Worm (Caenorhabditis elegans) whole organism, late embryonic: ENCODE results near the gene F47B10.8.

Source experiments
- ama-1 ChIP-seq: fragments of 150-350 bp; optimal IDR thresholded peaks from 2 replicates; lab custom pipeline; 2014
- ceh-22 ChIP-seq: sonication (generic microtip); optimal IDR thresholded peaks from 2 replicates; lab custom pipeline; 2017; ENCODE audit warnings: missing biosample characterization, missing genetic modification characterization
- dmd-4 ChIP-seq: sonication (generic microtip); optimal IDR thresholded peaks from 2 replicates; lab custom pipeline; 2016; ENCODE audit warnings: borderline replicate concordance, missing genetic modification characterization, missing compliant biosample characterization
- ets-4 ChIP-seq: sonication (generic microtip); optimal IDR thresholded peaks from 2 replicates; lab custom pipeline; 2016; ENCODE audit warnings: missing genetic modification characterization, missing compliant biosample characterization
- hlh-15 ChIP-seq: sonication (generic microtip); optimal IDR thresholded peaks from 2 replicates; lab custom pipeline; 2016; ENCODE audit warnings: missing genetic modification characterization, missing compliant biosample characterization
- hlh-8 ChIP-seq: sonication (generic microtip); optimal IDR thresholded peaks from 2 replicates; lab custom pipeline; 2016; ENCODE audit warnings: missing genotype, missing genetic modification characterization, missing compliant biosample characterization
- madf-2 ChIP-seq: sonication (generic microtip); optimal IDR thresholded peaks from 2 replicates; lab custom pipeline; 2017; ENCODE audit warnings: missing genetic modification characterization, missing compliant biosample characterization
- nfya-1 ChIP-seq: sonication (generic microtip); optimal IDR thresholded peaks from 2 replicates; lab custom pipeline; 2017; ENCODE audit warnings: missing genetic modification characterization, mild to moderate bottlenecking, missing compliant biosample characterization, antibody characterized with exemption, moderate library complexity
- pros-1 ChIP-seq: fragments of 150-350 bp; optimal IDR thresholded peaks from 2 replicates; lab custom pipeline; 2014; ENCODE audit warnings: missing biosample characterization, missing genetic modification reagents, missing genetic modification characterization
- ref-2 ChIP-seq: sonication (generic microtip); optimal IDR thresholded peaks from 2 replicates; lab custom pipeline; 2016; ENCODE audit warnings: missing genetic modification characterization, missing compliant biosample characterization
- syd-9 ChIP-seq: sonication (generic microtip); optimal IDR thresholded peaks from 2 replicates; lab custom pipeline; 2016; ENCODE audit warnings: mild to moderate bottlenecking, missing genetic modification characterization, moderate library complexity, missing compliant biosample characterization

ce11 chrX:10903416-10903815, 7.2 kb downstream of the F47B10.8 start:
- TF ChIP-seq ceh-22 (tag; lab: Kevin White, UChicago) (no peak), ets-4 (tag; lab: Kevin White, UChicago) (no peak), nfya-1 (tag; lab: Kevin White, UChicago) (no peak), ref-2 (tag; lab: Kevin White, UChicago) (no peak), syd-9 (tag; lab: Kevin White, UChicago) (no peak), dmd-4 (no peak), madf-2 (tag; lab: Kevin White, UChicago) (no peak), ama-1 (lab: Kevin White, UChicago) (no peak), hlh-8 (tag; lab: Kevin White, UChicago) (no peak), pros-1 (tag; lab: Kevin White, UChicago) (no peak), hlh-15 (tag; lab: Kevin White, UChicago) (no peak)
